Fruit fly (Drosophila melanogaster) whole organism, embryonic: Measurements from ENCODE around the gene Dok.
A peak's percentile ranks its signal among the peaks of the same experiment; 100 is the strongest.

Experiments
- Ada2b ChIP-seq: fragments of 200-800 bp; sonication (Bioruptor generic); IDR thresholded peaks from 2 replicates; pipeline ENCODE4 v1.3.6; 2022; ENCODE audit warnings: missing biosample characterization, missing genetic modification characterization
- Asciz ChIP-seq: fragments of 200-800 bp; sonication (Bioruptor generic); optimal IDR thresholded peaks from 2 replicates; lab custom pipeline; 2017; ENCODE audit warnings: missing biosample characterization, mild to moderate bottlenecking, missing genetic modification characterization, missing genetic modification reagents
- CG11456 ChIP-seq: fragments of 200-800 bp; sonication (Bioruptor generic); IDR thresholded peaks from 3 replicates; pipeline ENCODE4 v1.3.6; 2022; ENCODE audit warnings: missing biosample characterization, missing genetic modification characterization
- CG11504 ChIP-seq: fragments of 200-800 bp; sonication (Bioruptor generic); optimal IDR thresholded peaks from 3 replicates; lab custom pipeline; 2019; ENCODE audit warnings: missing biosample characterization, mild to moderate bottlenecking, missing genetic modification characterization, moderate library complexity
- CG12744 ChIP-seq: fragments of 200-800 bp; sonication (Bioruptor generic); optimal IDR thresholded peaks from 2 replicates; lab custom pipeline; 2016; ENCODE audit warnings: missing biosample characterization, missing genetic modification characterization
- CG14014 ChIP-seq: fragments of 200-800 bp; sonication (Bioruptor generic); IDR thresholded peaks from 2 replicates; pipeline ENCODE4 v1.3.6; 2022; ENCODE audit warnings: missing biosample characterization, missing genetic modification characterization
- CG15514 ChIP-seq: fragments of 200-800 bp; sonication (Bioruptor generic); optimal IDR thresholded peaks from 3 replicates; lab custom pipeline; 2017; ENCODE audit warnings: missing biosample characterization, missing genetic modification characterization, mild to moderate bottlenecking, moderate library complexity, missing genetic modification reagents
- CG15696 ChIP-seq: fragments of 200-800 bp; sonication (Bioruptor generic); optimal IDR thresholded peaks from 2 replicates; lab custom pipeline; 2019; ENCODE audit warnings: missing biosample characterization, mild to moderate bottlenecking, missing genetic modification characterization, moderate library complexity
- CG17328 ChIP-seq: fragments of 200-800 bp; sonication (Bioruptor generic); IDR thresholded peaks from 2 replicates; pipeline ENCODE4 v1.3.6; 2022; ENCODE audit warnings: missing biosample characterization, missing genetic modification characterization
- CG17912 ChIP-seq: fragments of 200-800 bp; sonication (Bioruptor generic); optimal IDR thresholded peaks from 2 replicates; lab custom pipeline; 2018; ENCODE audit warnings: missing biosample characterization, mild to moderate bottlenecking, missing genetic modification characterization
- CG31388 ChIP-seq: fragments of 200-800 bp; sonication (Bioruptor generic); optimal IDR thresholded peaks from 2 replicates; lab custom pipeline; 2016; ENCODE audit warnings: missing biosample characterization, missing genetic modification characterization
- CG31441 ChIP-seq: fragments of 200-800 bp; sonication (Bioruptor generic); IDR thresholded peaks from 2 replicates; pipeline ENCODE4 v1.3.6; 2022; ENCODE audit warnings: missing biosample characterization, missing genetic modification characterization
- CG34224 ChIP-seq: fragments of 200-800 bp; sonication (Bioruptor generic); IDR thresholded peaks from 3 replicates; pipeline ENCODE4 v1.3.6; 2022; ENCODE audit warnings: missing biosample characterization, missing genetic modification characterization; ENCODE audit not compliant: partially characterized antibody
- CG6791 ChIP-seq: fragments of 200-800 bp; sonication (Bioruptor generic); IDR thresholded peaks from 3 replicates; pipeline ENCODE4 v1.3.6; 2022; ENCODE audit warnings: missing biosample characterization, missing genetic modification characterization; ENCODE audit not compliant: partially characterized antibody
- CG6813 ChIP-seq: fragments of 200-800 bp; sonication (Bioruptor generic); optimal IDR thresholded peaks from 2 replicates; lab custom pipeline; 2017; ENCODE audit warnings: missing biosample characterization, missing genetic modification characterization, mild to moderate bottlenecking, moderate library complexity, missing genetic modification reagents
- CG7271 ChIP-seq: fragments of 200-800 bp; sonication (Bioruptor generic); optimal IDR thresholded peaks from 2 replicates; lab custom pipeline; 2018; ENCODE audit warnings: missing biosample characterization, mild to moderate bottlenecking, missing genetic modification characterization, moderate library complexity
- CG7357 ChIP-seq: fragments of 200-800 bp; sonication (Bioruptor generic); IDR thresholded peaks from 3 replicates; pipeline ENCODE4 v1.3.6; 2022; ENCODE audit warnings: missing biosample characterization, missing genetic modification characterization
- CG7928 ChIP-seq: fragments of 200-800 bp; sonication (Bioruptor generic); optimal IDR thresholded peaks from 2 replicates; lab custom pipeline; 2017; ENCODE audit warnings: missing biosample characterization, mild to moderate bottlenecking, missing genetic modification characterization
- CG7963 ChIP-seq: fragments of 200-800 bp; sonication (Bioruptor generic); IDR thresholded peaks from 3 replicates; pipeline ENCODE4 v1.3.6; 2022; ENCODE audit warnings: missing biosample characterization, missing genetic modification characterization; ENCODE audit not compliant: partially characterized antibody
- CG8281 ChIP-seq: fragments of 200-800 bp; sonication (Bioruptor generic); optimal IDR thresholded peaks from 2 replicates; lab custom pipeline; 2018; ENCODE audit warnings: missing biosample characterization, mild to moderate bottlenecking, missing genetic modification characterization, moderate library complexity
- CG8944 ChIP-seq: fragments of 200-800 bp; sonication (Bioruptor generic); optimal IDR thresholded peaks from 3 replicates; lab custom pipeline; 2016; ENCODE audit warnings: missing biosample characterization, missing genetic modification characterization
- D19A ChIP-seq: fragments of 200-800 bp; optimal IDR thresholded peaks from 3 replicates; lab custom pipeline; 2019; ENCODE audit warnings: missing biosample characterization, mild to moderate bottlenecking, missing genetic modification characterization, moderate library complexity
- Dad ChIP-seq: fragments of 200-800 bp; sonication (Bioruptor generic); optimal IDR thresholded peaks from 3 replicates; lab custom pipeline; 2016; ENCODE audit warnings: missing biosample characterization, missing genetic modification characterization
- Dll ChIP-seq: fragments of 200-800 bp; sonication (Bioruptor generic); IDR thresholded peaks from 4 replicates; pipeline ENCODE4 v1.3.6; 2022; ENCODE audit warnings: missing biosample characterization, missing genetic modification characterization; ENCODE audit not compliant: partially characterized antibody
- Dp ChIP-seq: fragments of 200-800 bp; sonication (Bioruptor generic); optimal IDR thresholded peaks from 2 replicates; lab custom pipeline; 2018; ENCODE audit warnings: missing biosample characterization, mild to moderate bottlenecking, missing genetic modification characterization, moderate library complexity
- Ets65A ChIP-seq: fragments of 200-800 bp; sonication (Bioruptor generic); peaks from one replicate; lab custom pipeline; 2016; ENCODE audit warnings: missing biosample characterization, missing genetic modification characterization
- Fer1 ChIP-seq: fragments of 200-800 bp; sonication (Bioruptor generic); optimal IDR thresholded peaks from 2 replicates; lab custom pipeline; 2017; ENCODE audit warnings: missing biosample characterization, mild to moderate bottlenecking, missing genetic modification characterization
- Hmr ChIP-seq: fragments of 200-800 bp; sonication (Bioruptor generic); optimal IDR thresholded peaks from 3 replicates; lab custom pipeline; 2017; ENCODE audit warnings: mild to moderate bottlenecking, missing biosample characterization, missing genetic modification reagents, missing genetic modification characterization
- Hsf ChIP-seq: fragments of 200-800 bp; sonication (Bioruptor generic); optimal IDR thresholded peaks from 3 replicates; lab custom pipeline; 2016; ENCODE audit warnings: missing biosample characterization, missing genetic modification characterization
- MBD-R2 ChIP-seq: fragments of 200-800 bp; sonication (Bioruptor generic); IDR thresholded peaks from 2 replicates; pipeline ENCODE4 v1.3.6; 2022; ENCODE audit warnings: missing biosample characterization, missing genetic modification characterization
- Xbp1 ChIP-seq: fragments of 200-800 bp; sonication (Bioruptor generic); optimal IDR thresholded peaks from 3 replicates; lab custom pipeline; 2016; ENCODE audit warnings: missing biosample characterization, mild to moderate bottlenecking, missing genetic modification characterization
- amos ChIP-seq: fragments of 200-800 bp; sonication (Bioruptor generic); IDR thresholded peaks from 2 replicates; pipeline ENCODE4 v1.3.6; 2022; ENCODE audit warnings: missing biosample characterization, missing genetic modification characterization; ENCODE audit not compliant: partially characterized antibody
- ash1 ChIP-seq: fragments of 200-800 bp; sonication (Bioruptor generic); optimal IDR thresholded peaks from 2 replicates; lab custom pipeline; 2018; ENCODE audit warnings: missing biosample characterization, mild to moderate bottlenecking, missing genetic modification characterization
- bsh ChIP-seq, 2 experiments: fragments of 200-800 bp; sonication (Bioruptor generic); optimal IDR thresholded peaks; 2 replicates each; lab custom pipeline; 2017 to 2018; ENCODE audit warnings: mild to moderate bottlenecking in 2 of 2, missing biosample characterization in 2 of 2, missing genetic modification characterization in 2 of 2, moderate library complexity in 1 of 2
- btn ChIP-seq: fragments of 200-800 bp; sonication (Bioruptor generic); optimal IDR thresholded peaks from 2 replicates; lab custom pipeline; 2016; ENCODE audit warnings: missing biosample characterization, missing genetic modification characterization
- chinmo ChIP-seq: fragments of 200-800 bp; sonication (Bioruptor generic); IDR thresholded peaks from 4 replicates; pipeline ENCODE4 v1.3.6; 2022; ENCODE audit warnings: missing biosample characterization, missing genetic modification characterization; ENCODE audit not compliant: partially characterized antibody
- ems ChIP-seq: fragments of 200-800 bp; sonication (Bioruptor generic); optimal IDR thresholded peaks from 3 replicates; lab custom pipeline; 2016; ENCODE audit warnings: missing biosample characterization, missing genetic modification characterization
- en ChIP-seq: fragments of 200-800 bp; sonication (Bioruptor generic); optimal IDR thresholded peaks from 2 replicates; lab custom pipeline; 2016; ENCODE audit warnings: missing biosample characterization, missing genetic modification characterization
- gsb-n ChIP-seq: fragments of 200-800 bp; sonication (Bioruptor generic); optimal IDR thresholded peaks from 3 replicates; lab custom pipeline; 2018; ENCODE audit warnings: missing biosample characterization, mild to moderate bottlenecking, missing genetic modification characterization
- hkb ChIP-seq, 2 experiments: fragments of 200-800 bp in 1 of 2; fragments of >200 bp in 1 of 2; sonication (Bioruptor generic) in 1 of 2; IDR thresholded peaks in 1 of 2; optimal IDR thresholded peaks in 1 of 2; 2 replicates each; pipeline versions ENCODE4 v1.3.6 to Lab custom; 2017 to 2022; ENCODE audit warnings: missing biosample characterization in 1 of 2, missing genetic modification characterization in 1 of 2
- jigr1 ChIP-seq: fragments of 200-800 bp; sonication (Bioruptor generic); IDR thresholded peaks from 3 replicates; pipeline ENCODE4 v1.3.6; 2022; ENCODE audit warnings: missing biosample characterization, missing genetic modification characterization
- lov ChIP-seq, 2 experiments: fragments of 200-800 bp in 1 of 2; fragments of >200 bp in 1 of 2; sonication (Bioruptor generic) in 1 of 2; IDR thresholded peaks in 1 of 2; optimal IDR thresholded peaks in 1 of 2; 2 replicates in 1 of 2; 3 replicates in 1 of 2; pipeline versions ENCODE4 v1.3.6 to Lab custom; 2017 to 2022; ENCODE audit warnings: missing biosample characterization in 1 of 2, missing genetic modification characterization in 1 of 2
- otp ChIP-seq: fragments of 200-800 bp; sonication (Bioruptor generic); IDR thresholded peaks from 3 replicates; pipeline ENCODE4, ENCODE4 v1.3.6; 2022; ENCODE audit warnings: missing biosample characterization, missing genetic modification characterization
- pita ChIP-seq: fragments of 200-800 bp; sonication (Bioruptor generic); optimal IDR thresholded peaks from 2 replicates; lab custom pipeline; 2017; ENCODE audit warnings: missing biosample characterization, mild to moderate bottlenecking, missing genetic modification characterization
- seq ChIP-seq: fragments of 200-800 bp; sonication (Bioruptor generic); IDR thresholded peaks from 2 replicates; pipeline ENCODE4 v1.3.6; 2022; ENCODE audit warnings: missing biosample characterization, missing genetic modification characterization
- slou ChIP-seq: fragments of 200-800 bp; sonication (Bioruptor generic); optimal IDR thresholded peaks from 3 replicates; lab custom pipeline; 2016; ENCODE audit warnings: missing biosample characterization, missing genetic modification characterization
- trem ChIP-seq: fragments of 200-800 bp; optimal IDR thresholded peaks from 3 replicates; lab custom pipeline; 2019; ENCODE audit warnings: missing biosample characterization, mild to moderate bottlenecking, missing genetic modification characterization, moderate library complexity
- zen2 ChIP-seq: fragments of 200-800 bp; sonication (Bioruptor generic); IDR thresholded peaks from 3 replicates; pipeline ENCODE4 v1.3.6; 2022; ENCODE audit warnings: missing biosample characterization, missing genetic modification characterization; ENCODE audit not compliant: partially characterized antibody
- zfh2 ChIP-seq: fragments of 200-800 bp; sonication (Bioruptor generic); optimal IDR thresholded peaks from 2 replicates; lab custom pipeline; 2016; ENCODE audit warnings: missing biosample characterization, missing genetic modification characterization

The Dok gene

DNA sequence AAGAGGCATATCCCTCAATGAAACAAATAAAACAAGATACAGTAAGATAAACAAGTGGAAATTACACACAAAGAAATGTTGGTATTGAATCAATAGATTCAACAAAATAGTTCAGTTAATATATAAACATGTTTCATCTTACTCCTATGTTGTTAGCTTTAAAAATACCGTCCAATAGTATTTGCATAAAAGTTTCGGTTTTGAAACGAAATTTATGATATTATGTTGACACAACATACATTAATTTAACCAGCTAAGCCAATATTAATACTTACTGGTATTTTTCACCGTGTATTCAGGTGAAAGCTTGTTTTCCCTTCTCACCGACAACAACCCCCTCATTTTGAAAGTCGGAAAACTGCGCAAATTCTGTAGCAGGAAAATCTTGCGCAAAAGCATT is 14.5 kb downstream of the Dok start (continued):
- peak; percentile 4 for TF ChIP-seq Ets65A (GFP tag; lab: Kevin White, UChicago)
- peak; percentile 8 for TF ChIP-seq zfh2 (GFP tag; lab: Kevin White, UChicago)
- no peak for TF ChIP-seq btn (GFP tag; lab: Kevin White, UChicago)
- peak; percentile 41 for TF ChIP-seq slou (GFP tag; lab: Kevin White, UChicago)
- TF ChIP-seq ash1: no peak
- TF ChIP-seq seq (GFP tag; lab: Robert Waterston, UW): peak; percentile 58; the same call in 1 of the 2 replicates
- 0 out of 3 replicates have a peak, but pooled peaks have one; percentile 58 for TF ChIP-seq CG11456 (GFP tag; lab: Robert Waterston, UW)
- TF ChIP-seq Dll (GFP tag; lab: Robert Waterston, UW): no peak
- TF ChIP-seq CG8281: peak; percentile 55
- no peak for TF ChIP-seq otp (GFP tag; lab: Robert Waterston, UW)
- no peak for TF ChIP-seq CG7963 (GFP tag; lab: Robert Waterston, UW)
- no peak for TF ChIP-seq CG31388 (GFP tag; lab: Kevin White, UChicago)
- TF ChIP-seq CG7271 (tag; lab: Kevin White, UChicago): peak; percentile 36
- TF ChIP-seq ems (GFP tag; lab: Kevin White, UChicago): peak; percentile 40
- TF ChIP-seq trem: peak; percentile 23
- peak; percentile 26 for TF ChIP-seq CG8944 (GFP tag; lab: Kevin White, UChicago)
- TF ChIP-seq bsh (GFP tag; optimal IDR thresholded peaks at IDR 0.05; lab: Kevin White, UChicago): peak in 1 of 2 experiments; percentile 70
- TF ChIP-seq CG15696 (tag; lab: Kevin White, UChicago): peak; percentile 37
- TF ChIP-seq Dp (GFP tag; lab: Kevin White, UChicago): no peak
- TF ChIP-seq CG7357 (GFP tag; lab: Robert Waterston, UW): no peak
- peak; percentile 55 for TF ChIP-seq Asciz
- peak; percentile 64 for TF ChIP-seq Xbp1 (GFP tag; lab: Kevin White, UChicago)
- TF ChIP-seq jigr1 (GFP tag; lab: Robert Waterston, UW): no peak
- TF ChIP-seq gsb-n (tag; lab: Kevin White, UChicago): peak; percentile 59
- TF ChIP-seq CG15514 (GFP tag; lab: Kevin White, UChicago): peak; percentile 44
- TF ChIP-seq CG17328: peak; percentile 44; the same call in 1 of the 2 replicates
- no peak for TF ChIP-seq en
- no peak for TF ChIP-seq Dad (GFP tag; lab: Kevin White, UChicago)
- no peak for TF ChIP-seq MBD-R2
- peak; percentile 69 for TF ChIP-seq Hsf (GFP tag; lab: Kevin White, UChicago)
- no peak for TF ChIP-seq CG17912 (GFP tag; lab: Kevin White, UChicago)
- peak; percentile 68 for TF ChIP-seq CG6813 (GFP tag; lab: Kevin White, UChicago)
- no peak for TF ChIP-seq pita (GFP tag; lab: Kevin White, UChicago)
- TF ChIP-seq CG12744 (GFP tag; lab: Kevin White, UChicago): peak; percentile 26
- peak; percentile 58 for TF ChIP-seq D19A (tag; lab: Kevin White, UChicago)
- TF ChIP-seq lov (optimal IDR thresholded peaks at IDR 0.05; lab: Kevin White, UChicago): no peak
- no peak for TF ChIP-seq lov (GFP tag; IDR thresholded peaks at IDR 0.05; lab: Robert Waterston, UW)
- no peak for TF ChIP-seq CG34224 (GFP tag; lab: Robert Waterston, UW)
- peak; percentile 76 for TF ChIP-seq Fer1 (GFP tag; lab: Kevin White, UChicago)
- no peak for TF ChIP-seq CG14014
- peak; percentile 80 for TF ChIP-seq CG11504 (tag; lab: Kevin White, UChicago)
- peak; percentile 82 for TF ChIP-seq Hmr (GFP tag; lab: Kevin White, UChicago)
- no peak for TF ChIP-seq hkb (optimal IDR thresholded peaks at IDR 0.05; lab: Kevin White, UChicago)
- TF ChIP-seq hkb (GFP tag; IDR thresholded peaks at IDR 0.05; lab: Robert Waterston, UW): peak; percentile 72
- TF ChIP-seq amos (GFP tag; lab: Robert Waterston, UW): no peak
- TF ChIP-seq CG6791 (GFP tag; lab: Robert Waterston, UW): no peak
- TF ChIP-seq CG31441 (GFP tag; lab: Robert Waterston, UW): peak; percentile 78
- no peak for TF ChIP-seq chinmo (GFP tag; lab: Robert Waterston, UW)
- no peak for TF ChIP-seq CG7928 (GFP tag; lab: Kevin White, UChicago)
- no peak for TF ChIP-seq zen2 (GFP tag; lab: Robert Waterston, UW)
- TF ChIP-seq Ada2b (GFP tag; lab: Robert Waterston, UW): peak; percentile 45; the same call in 1 of the 2 replicates
